Worm (Caenorhabditis elegans) whole organism, L1 larva: ENCODE measurements around the gene puf-7.

Experiments used
- aha-1 ChIP-seq: fragments of 150-350 bp; optimal IDR thresholded peaks from 2 replicates; lab custom pipeline; 2014; ENCODE audit warnings: missing biosample characterization, missing genetic modification characterization
- alr-1 ChIP-seq: fragments of 200-800 bp; sonication (Bioruptor generic); optimal IDR thresholded peaks from 2 replicates; lab custom pipeline; 2018; ENCODE audit warnings: borderline replicate concordance, mild to moderate bottlenecking, missing genetic modification characterization, missing compliant biosample characterization
- ceh-63 ChIP-seq: fragments of 200-800 bp; sonication (Bioruptor generic); optimal IDR thresholded peaks from 2 replicates; lab custom pipeline; 2018; ENCODE audit warnings: mild to moderate bottlenecking, missing genetic modification characterization, missing compliant biosample characterization
- ceh-82 ChIP-seq, 3 experiments: fragments of 150-350 bp in 1 of 3; sonication (generic microtip) in 2 of 3; optimal IDR thresholded peaks; 2 replicates each; lab custom pipeline; 2014 to 2017; ENCODE audit warnings: missing biosample characterization in 3 of 3, missing genetic modification characterization in 3 of 3
- efl-1 ChIP-seq, 4 experiments: fragments of 150-350 bp; optimal IDR thresholded peaks in 3 of 4; peaks in 1 of 4; 1 replicate in 1 of 4; 2 replicates in 3 of 4; lab custom pipeline; 2014; ENCODE audit warnings: missing biosample characterization in 2 of 4, missing genetic modification characterization in 2 of 4, missing genetic modification reagents in 2 of 4
- efl-3 ChIP-seq: fragments of 200-800 bp; sonication (Bioruptor generic); optimal IDR thresholded peaks from 2 replicates; lab custom pipeline; 2018; ENCODE audit warnings: mild to moderate bottlenecking, missing genetic modification characterization, missing compliant biosample characterization
- egl-27 ChIP-seq, 2 experiments: fragments of 150-350 bp in 1 of 2; sonication (generic microtip); optimal IDR thresholded peaks; 3 replicates each; lab custom pipeline; 2017 to 2018; ENCODE audit warnings: missing biosample characterization in 2 of 2, missing genetic modification characterization in 2 of 2, missing genetic modification reagents in 2 of 2
- elt-2 ChIP-seq: sonication (generic microtip); optimal IDR thresholded peaks from 2 replicates; lab custom pipeline; 2016; ENCODE audit warnings: missing genetic modification characterization, mild to moderate bottlenecking, inconsistent platforms, missing compliant biosample characterization, missing genetic modification reagents
- elt-3 ChIP-seq, 6 experiments: fragments of 150-350 bp in 1 of 6; sonication (generic microtip); optimal IDR thresholded peaks; 2 replicates each; lab custom pipeline; 2017 to 2018; ENCODE audit warnings: missing biosample characterization in 6 of 6, missing genetic modification characterization in 6 of 6, inconsistent platforms in 1 of 6
- ets-5 ChIP-seq: fragments of 200-800 bp; sonication (Bioruptor generic); IDR thresholded peaks from 2 replicates; pipeline ENCODE4 v1.3.6; 2022; ENCODE audit warnings: missing genetic modification characterization, missing compliant biosample characterization
- fkh-10 ChIP-seq: sonication (generic microtip); optimal IDR thresholded peaks from 2 replicates; lab custom pipeline; 2017; ENCODE audit warnings: missing biosample characterization, missing genetic modification reagents, missing genetic modification characterization
- fkh-4 ChIP-seq: sonication (generic microtip); optimal IDR thresholded peaks from 2 replicates; lab custom pipeline; 2016; ENCODE audit warnings: missing compliant biosample characterization, missing genetic modification characterization, borderline replicate concordance
- grh-1 ChIP-seq: fragments of 200-800 bp; sonication (Bioruptor generic); IDR thresholded peaks from 2 replicates; pipeline ENCODE4 v1.3.6; 2022; ENCODE audit warnings: missing genetic modification reagents, missing genetic modification characterization, missing compliant biosample characterization
- hlh-17 ChIP-seq: fragments of 200-800 bp; sonication (Bioruptor generic); optimal IDR thresholded peaks from 2 replicates; lab custom pipeline; 2018; ENCODE audit warnings: missing genetic modification characterization, mild to moderate bottlenecking, missing compliant biosample characterization, moderate library complexity, borderline replicate concordance
- hpl-2 ChIP-seq: fragments of 150-350 bp; optimal IDR thresholded peaks from 2 replicates; lab custom pipeline; 2014; ENCODE audit warnings: missing biosample characterization, missing genetic modification reagents, missing genetic modification characterization
- jun-1 ChIP-seq: fragments of 150-350 bp; optimal IDR thresholded peaks from 2 replicates; lab custom pipeline; 2014; ENCODE audit warnings: missing biosample characterization, missing genetic modification reagents, missing genetic modification characterization
- lin-14 ChIP-seq: fragments of 200-800 bp; sonication (Bioruptor generic); optimal IDR thresholded peaks from 2 replicates; lab custom pipeline; 2018; ENCODE audit warnings: mild to moderate bottlenecking, missing genetic modification characterization, moderate library complexity, missing compliant biosample characterization
- lin-15B ChIP-seq: fragments of 150-350 bp; sonication (generic microtip); optimal IDR thresholded peaks from 3 replicates; lab custom pipeline; 2014; ENCODE audit warnings: missing biosample characterization, missing genetic modification characterization
- lin-39 ChIP-seq: fragments of 150-350 bp; optimal IDR thresholded peaks from 2 replicates; lab custom pipeline; 2014; ENCODE audit warnings: missing biosample characterization, missing genetic modification reagents, missing genetic modification characterization
- lir-3 ChIP-seq: sonication (generic microtip); optimal IDR thresholded peaks from 2 replicates; lab custom pipeline; 2016; ENCODE audit warnings: mild to moderate bottlenecking, missing genetic modification characterization, moderate library complexity, missing compliant biosample characterization; ENCODE audit not compliant: poor library complexity
- lsy-2 ChIP-seq, 2 experiments: fragments of 150-350 bp; optimal IDR thresholded peaks; 2 replicates each; lab custom pipeline; 2014; ENCODE audit warnings: missing biosample characterization in 2 of 2, missing genetic modification characterization in 2 of 2
- nhr-11 ChIP-seq: fragments of 150-350 bp; optimal IDR thresholded peaks from 2 replicates; lab custom pipeline; 2014; ENCODE audit warnings: missing biosample characterization, missing genetic modification characterization
- nhr-237 ChIP-seq: fragments of 150-350 bp; optimal IDR thresholded peaks from 2 replicates; lab custom pipeline; 2014; ENCODE audit warnings: missing biosample characterization, missing genetic modification characterization
- nhr-71 ChIP-seq: sonication (generic microtip); optimal IDR thresholded peaks from 2 replicates; lab custom pipeline; 2016; ENCODE audit warnings: mild to moderate bottlenecking, missing genetic modification characterization, moderate library complexity, missing compliant biosample characterization
- nhr-85 ChIP-seq: sonication (generic microtip); peaks from one replicate; lab custom pipeline; 2016; ENCODE audit warnings: missing genetic modification characterization, inconsistent platforms, missing compliant biosample characterization
- pqm-1 ChIP-seq: sonication (generic microtip); optimal IDR thresholded peaks from 3 replicates; lab custom pipeline; 2017; ENCODE audit warnings: missing biosample characterization, missing genetic modification characterization
- rnt-1 ChIP-seq: sonication (generic microtip); optimal IDR thresholded peaks from 2 replicates; lab custom pipeline; 2016; ENCODE audit warnings: mild to moderate bottlenecking, missing genetic modification characterization, moderate library complexity, missing compliant biosample characterization
- snpc-4 ChIP-seq: fragments of 150-350 bp; optimal IDR thresholded peaks from 2 replicates; lab custom pipeline; 2014; ENCODE audit warnings: missing biosample characterization, missing genetic modification characterization
- snu-23 ChIP-seq: sonication (generic microtip); optimal IDR thresholded peaks from 2 replicates; lab custom pipeline; 2016; ENCODE audit warnings: missing genetic modification characterization, missing compliant biosample characterization
- sox-4 ChIP-seq: sonication (generic microtip); optimal IDR thresholded peaks from 2 replicates; lab custom pipeline; 2016; ENCODE audit warnings: missing genetic modification characterization, missing compliant biosample characterization
- swsn-7 ChIP-seq: sonication (generic microtip); optimal IDR thresholded peaks from 2 replicates; lab custom pipeline; 2016; ENCODE audit warnings: missing genetic modification characterization, missing compliant biosample characterization
- unc-62 ChIP-seq: fragments of 150-350 bp; optimal IDR thresholded peaks from 2 replicates; lab custom pipeline; 2014; ENCODE audit warnings: missing biosample characterization, missing genetic modification reagents, missing genetic modification characterization
- unc-86 ChIP-seq: sonication (generic microtip); optimal IDR thresholded peaks from 2 replicates; lab custom pipeline; 2016; ENCODE audit warnings: missing genetic modification characterization, missing compliant biosample characterization
- xbp-1 ChIP-seq: sonication (generic microtip); optimal IDR thresholded peaks from 2 replicates; lab custom pipeline; 2016; ENCODE audit warnings: missing genetic modification characterization, missing compliant biosample characterization
- zag-1 ChIP-seq: fragments of 150-350 bp; optimal IDR thresholded peaks from 2 replicates; lab custom pipeline; 2014; ENCODE audit warnings: missing biosample characterization, missing genetic modification characterization
- ztf-11 ChIP-seq, 2 experiments: sonication (generic microtip); optimal IDR thresholded peaks; 2 replicates each; lab custom pipeline; 2016 to 2017; ENCODE audit warnings: missing genetic modification characterization in 2 of 2, missing biosample characterization in 1 of 2, missing compliant biosample characterization in 1 of 2

Gene puf-7

DNA sequence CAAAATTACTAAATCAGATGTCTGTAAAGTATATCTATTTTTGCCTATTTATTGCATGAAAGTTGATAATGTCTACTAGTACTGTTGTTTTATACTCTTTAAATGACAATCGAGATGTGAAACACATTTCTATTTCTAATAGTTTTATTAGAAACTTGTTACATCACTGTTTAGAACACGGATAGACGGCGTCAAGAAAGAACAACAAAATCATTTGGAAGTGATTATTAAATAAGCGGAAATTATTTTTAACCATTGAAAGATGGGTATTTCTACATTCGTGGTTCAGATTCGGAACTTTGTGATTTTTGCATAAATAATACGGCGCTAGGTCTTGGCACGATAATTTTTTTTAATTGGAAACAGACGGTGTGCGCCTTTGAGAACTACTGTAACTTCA lies 13.4 kb upstream of the puf-7 start:
- no peak for TF ChIP-seq alr-1 (tag; lab: Kevin White, UChicago)
- TF ChIP-seq hlh-17 (GFP tag; lab: Kevin White, UChicago), result no peak
- no peak for TF ChIP-seq lin-15B
- no peak for TF ChIP-seq snu-23 (GFP tag; lab: Kevin White, UChicago)
- no peak for TF ChIP-seq efl-1 (optimal IDR thresholded peaks at IDR 0.05; lab: Kevin White, UChicago)
- TF ChIP-seq efl-1 (GFP tag; optimal IDR thresholded peaks at IDR 0.05 in 1 of 2; lab: Kevin White, UChicago), result no peak
- TF ChIP-seq hpl-2 (GFP tag; lab: Kevin White, UChicago), result no peak
- TF ChIP-seq nhr-237 (tag; lab: Kevin White, UChicago), result no peak
- no peak for TF ChIP-seq nhr-71
- TF ChIP-seq fkh-4, result no peak
- no peak for TF ChIP-seq pqm-1 (tag; lab: Kevin White, UChicago)
- TF ChIP-seq unc-86 (tag; lab: Kevin White, UChicago), result no peak
- no peak for TF ChIP-seq sox-4

DNA sequence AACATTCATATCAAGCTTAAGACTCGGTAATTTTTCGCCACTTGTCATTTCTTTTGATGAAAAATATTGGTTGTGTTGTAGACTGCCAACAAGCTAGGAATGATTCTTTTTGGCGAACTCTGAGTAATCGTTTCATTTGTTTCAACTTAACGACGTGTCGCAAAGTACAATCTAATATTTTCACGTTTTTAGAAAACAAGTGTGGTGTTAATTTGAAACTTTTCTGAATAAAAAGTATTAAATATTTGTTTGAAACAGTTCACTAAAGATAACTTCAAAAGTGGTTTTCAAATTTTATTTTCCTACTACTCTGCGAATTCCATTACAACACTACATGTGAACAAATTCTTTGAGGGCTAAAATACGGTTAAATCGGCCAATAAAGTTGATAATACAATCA lies 10.0 kb upstream of the puf-7 start, which contains the start of gene T11F8.4:
Gene T11F8.4, minus strand, starts transcription at position 101 of the 400 bp plus-strand sequence.
- no peak for TF ChIP-seq aha-1 (tag; lab: Kevin White, UChicago)
- TF ChIP-seq swsn-7, result no peak
- TF ChIP-seq alr-1 (tag; lab: Kevin White, UChicago), result no peak
- TF ChIP-seq snpc-4 (tag; lab: Kevin White, UChicago), result no peak
- no peak for TF ChIP-seq jun-1 (tag; lab: Kevin White, UChicago)
- TF ChIP-seq efl-1 (optimal IDR thresholded peaks at IDR 0.05; lab: Kevin White, UChicago), result no peak
- no peak for TF ChIP-seq efl-1 (GFP tag; optimal IDR thresholded peaks at IDR 0.05 in 1 of 2; lab: Kevin White, UChicago)
- TF ChIP-seq hlh-17 (GFP tag; lab: Kevin White, UChicago), result no peak
- no peak for TF ChIP-seq nhr-11 (tag; lab: Kevin White, UChicago)
- TF ChIP-seq unc-86 (tag; lab: Kevin White, UChicago), result no peak
- no peak for TF ChIP-seq fkh-4
- TF ChIP-seq grh-1 (GFP tag; lab: Robert Waterston, UW), result no peak
- no peak for TF ChIP-seq nhr-85
- TF ChIP-seq elt-3 (tag; optimal IDR thresholded peaks at IDR 0.05; lab: Kevin White, UChicago), result no peak
- TF ChIP-seq lin-14 (GFP tag; lab: Kevin White, UChicago), result no peak

DNA sequence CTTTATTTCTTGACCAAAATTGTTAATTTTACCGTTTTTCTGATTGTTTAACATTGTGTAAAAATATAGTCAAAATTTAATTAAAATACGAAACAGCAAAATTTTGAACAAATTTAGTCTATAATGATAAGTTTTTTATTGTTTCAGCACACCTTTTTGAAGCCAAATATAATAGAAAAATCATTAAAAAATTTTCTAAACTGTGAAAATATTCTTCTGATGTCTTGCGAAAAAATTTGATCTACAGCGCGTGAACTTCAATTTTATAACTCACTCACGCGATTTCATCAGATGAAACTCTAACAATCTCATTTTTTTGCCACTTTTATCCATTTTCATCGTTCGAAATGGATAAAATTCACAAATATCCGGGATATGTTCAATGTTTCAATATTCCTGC lies 7.2 kb upstream of the puf-7 start, which contains the start of gene T11F8.1:
Gene T11F8.1, plus strand, starts transcription at position 301 of the 400 bp plus-strand sequence.
- TF ChIP-seq aha-1 (tag; lab: Kevin White, UChicago) (no peak), rnt-1 (tag; lab: Kevin White, UChicago) (no peak), egl-27 (tag; optimal IDR thresholded peaks at IDR 0.05; lab: Kevin White, UChicago) (no peak), ets-5 (no peak), sox-4 (no peak), fkh-10 (GFP tag; lab: Kevin White, UChicago) (no peak), xbp-1 (tag; lab: Kevin White, UChicago) (no peak), lin-14 (GFP tag; lab: Kevin White, UChicago) (no peak), snpc-4 (tag; lab: Kevin White, UChicago) (no peak), lir-3 (tag; lab: Kevin White, UChicago) (no peak), efl-3 (GFP tag; lab: Kevin White, UChicago) (no peak), ztf-11 (tag; optimal IDR thresholded peaks at IDR 0.05; lab: Kevin White, UChicago) (no peak), lin-39 (tag; lab: Kevin White, UChicago) (no peak), ceh-82 (tag; optimal IDR thresholded peaks at IDR 0.05; lab: Kevin White, UChicago) (no peak), elt-2 (tag; lab: Kevin White, UChicago) (no peak), ceh-63 (GFP tag; lab: Kevin White, UChicago) (no peak), lsy-2 (tag; optimal IDR thresholded peaks at IDR 0.05; lab: Kevin White, UChicago) (no peak), unc-62 (GFP tag; lab: Kevin White, UChicago) (no peak), zag-1 (tag; lab: Kevin White, UChicago) (no peak)
